Worm (Caenorhabditis elegans): ENCODE data around the gene rpb-9.

ce11 chrV:8026343-8026742 lies 14.2 kb upstream of the rpb-9 start, which contains the start of gene F43H9.4:
- TF ChIP-seq nhr-84 (tag; optimal IDR thresholded peaks at IDR 0.05) (no peak), lir-3 (tag; optimal IDR thresholded peaks at IDR 0.05; ENCODE audit: poor library complexity) (no peak), ztf-11 (tag; optimal IDR thresholded peaks at IDR 0.05) (no peak), zag-1 (tag; optimal IDR thresholded peaks at IDR 0.05) (no peak), efl-1 (optimal IDR thresholded peaks at IDR 0.05) (no peak), efl-1 (GFP tag; optimal IDR thresholded peaks at IDR 0.05 in 1 of 2) (no peak), lin-35 (GFP tag; optimal IDR thresholded peaks at IDR 0.05) (peak in 1 of 2 experiments; percentile 8), nhr-76 (tag; optimal IDR thresholded peaks at IDR 0.05) (no peak), nhr-77 (tag; optimal IDR thresholded peaks at IDR 0.05) (no peak), jun-1 (tag; optimal IDR thresholded peaks at IDR 0.05) (no peak), tbx-2 (tag; optimal IDR thresholded peaks at IDR 0.05) (peak; percentile 20), fkh-4 (tag; optimal IDR thresholded peaks at IDR 0.05; ENCODE audit: borderline replicate concordance) (no peak), dpl-1 (GFP tag; optimal IDR thresholded peaks at IDR 0.05) (peak in 1 of 3 experiments; percentile 9)

All from whole organism, L1 larva.